Worm (Caenorhabditis elegans) whole organism, L3 larva: ENCODE measurements around the gene tbck-1.

Experiments used
- R02D3.7 ChIP-seq: fragments of 150-350 bp; optimal IDR thresholded peaks from 2 replicates; lab custom pipeline; 2014; ENCODE audit warnings: missing biosample characterization, missing genetic modification characterization
- ama-1 ChIP-seq: fragments of 150-350 bp; optimal IDR thresholded peaks from 2 replicates; lab custom pipeline; 2018
- egl-27 ChIP-seq: sonication (generic microtip); optimal IDR thresholded peaks from 4 replicates; lab custom pipeline; 2017; ENCODE audit warnings: missing biosample characterization, missing genetic modification reagents, missing genetic modification characterization
- elt-1 ChIP-seq: fragments of 150-350 bp; optimal IDR thresholded peaks from 2 replicates; lab custom pipeline; 2014; ENCODE audit warnings: missing biosample characterization, missing genetic modification characterization
- fkh-10 ChIP-seq: sonication (generic microtip); optimal IDR thresholded peaks from 2 replicates; lab custom pipeline; 2017; ENCODE audit warnings: missing biosample characterization, missing genetic modification reagents, missing genetic modification characterization
- lin-15B ChIP-seq: fragments of 150-350 bp; optimal IDR thresholded peaks from 2 replicates; lab custom pipeline; 2014; ENCODE audit warnings: missing biosample characterization, missing genetic modification characterization
- mml-1 ChIP-seq: fragments of 150-350 bp; sonication (generic microtip); optimal IDR thresholded peaks from 3 replicates; lab custom pipeline; 2014; ENCODE audit warnings: missing biosample characterization, missing genetic modification characterization
- nhr-12 ChIP-seq: fragments of 150-350 bp; optimal IDR thresholded peaks from 2 replicates; lab custom pipeline; 2014; ENCODE audit warnings: missing biosample characterization, missing genetic modification characterization
- nhr-237 ChIP-seq: fragments of 150-350 bp; optimal IDR thresholded peaks from 2 replicates; lab custom pipeline; 2014; ENCODE audit warnings: missing biosample characterization, missing genetic modification characterization
- nhr-28 ChIP-seq: fragments of 150-350 bp; optimal IDR thresholded peaks from 2 replicates; lab custom pipeline; 2014; ENCODE audit warnings: missing biosample characterization, missing genetic modification characterization
- nhr-77 ChIP-seq: fragments of 150-350 bp; optimal IDR thresholded peaks from 2 replicates; lab custom pipeline; 2014; ENCODE audit warnings: missing biosample characterization, missing genetic modification characterization
- pqm-1 ChIP-seq: fragments of 150-350 bp; optimal IDR thresholded peaks from 2 replicates; lab custom pipeline; 2017; ENCODE audit warnings: missing biosample characterization, missing genetic modification characterization, inconsistent platforms
- unc-39 ChIP-seq: sonication (generic microtip); optimal IDR thresholded peaks from 4 replicates; lab custom pipeline; 2017; ENCODE audit warnings: missing biosample characterization, missing genetic modification characterization
- zag-1 ChIP-seq: fragments of 150-350 bp; optimal IDR thresholded peaks from 2 replicates; lab custom pipeline; 2014; ENCODE audit warnings: missing biosample characterization, missing genetic modification characterization

DNA sequence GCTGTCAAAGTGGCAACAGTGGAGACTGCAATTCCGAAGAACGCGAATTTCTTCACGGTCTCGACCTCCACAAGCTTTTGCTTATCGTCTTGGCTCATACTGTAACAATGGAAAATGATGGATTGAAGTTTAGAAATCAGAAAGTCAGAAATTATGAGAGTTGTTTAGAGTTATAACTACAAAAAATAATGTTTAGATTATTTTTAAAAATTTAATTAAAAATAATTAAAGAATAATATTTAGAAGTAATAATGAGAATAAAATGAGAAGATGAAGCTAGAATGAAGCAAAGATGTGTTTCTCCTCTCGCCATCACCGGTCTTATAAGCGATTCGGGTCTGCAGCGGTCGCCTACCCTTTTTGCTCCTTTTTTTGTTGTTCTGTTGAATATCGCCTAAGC, 44.7 kb downstream of the tbck-1 start, which contains the start of gene col-73:
- TF ChIP-seq nhr-237 (tag; lab: Kevin White, UChicago) (no peak), lin-15B (tag; lab: Kevin White, UChicago) (no peak), zag-1 (no peak), mml-1 (no peak), ama-1 (no peak), fkh-10 (GFP tag; lab: Kevin White, UChicago) (no peak), unc-39 (no peak), nhr-77 (tag; lab: Kevin White, UChicago) (no peak), R02D3.7 (tag; lab: Kevin White, UChicago) (no peak), pqm-1 (tag; lab: Kevin White, UChicago) (no peak), elt-1 (tag; lab: Kevin White, UChicago) (no peak), nhr-12 (tag; lab: Kevin White, UChicago) (no peak), nhr-28 (tag; lab: Kevin White, UChicago) (no peak), egl-27 (tag; lab: Kevin White, UChicago) (no peak)
